Fruit fly (Drosophila melanogaster) whole organism, pupa: ENCODE data around the gene aralar1.

Experiments
- CG13204 ChIP-seq: fragments of 200-800 bp; sonication (Bioruptor generic); optimal IDR thresholded peaks from 2 replicates; lab custom pipeline; 2018; ENCODE audit warnings: missing biosample characterization, mild to moderate bottlenecking, missing genetic modification characterization, moderate library complexity
- CG34367 ChIP-seq: fragments of 200-800 bp; sonication (Bioruptor generic); optimal IDR thresholded peaks from 2 replicates; lab custom pipeline; 2018; ENCODE audit warnings: missing biosample characterization, mild to moderate bottlenecking, missing genetic modification characterization
- EcR ChIP-seq: fragments of 200-800 bp; sonication (Bioruptor generic); optimal IDR thresholded peaks from 3 replicates; lab custom pipeline; 2019; ENCODE audit warnings: missing biosample characterization, missing genetic modification characterization, mild to moderate bottlenecking, moderate library complexity, missing genetic modification reagents
- Snoo ChIP-seq: fragments of 200-800 bp; sonication (Bioruptor generic); optimal IDR thresholded peaks from 3 replicates; lab custom pipeline; 2017; ENCODE audit warnings: missing biosample characterization, mild to moderate bottlenecking, missing genetic modification characterization, inconsistent platforms
- gl ChIP-seq: fragments of 200-800 bp; sonication (Bioruptor generic); optimal IDR thresholded peaks from 2 replicates; lab custom pipeline; 2018; ENCODE audit warnings: missing biosample characterization, mild to moderate bottlenecking, missing genetic modification characterization

- TF ChIP-seq CG34367 (tag; lab: Kevin White, UChicago): no peak
- no peak for TF ChIP-seq Snoo (tag; lab: Kevin White, UChicago)
- TF ChIP-seq EcR (GFP tag; lab: Kevin White, UChicago): no peak
- no peak for TF ChIP-seq CG13204
- TF ChIP-seq gl (tag; lab: Kevin White, UChicago): peak; percentile 42
These were observed 27.8 kb downstream of the aralar1 start, which contains the start of gene CG2218 for dm6 chr3R:30427805-30428359.
